Fruit fly (Drosophila melanogaster) whole organism, prepupa: ENCODE results near the gene CG42835.

Experiments used
- CG10631 ChIP-seq: fragments of 200-800 bp; sonication (Bioruptor generic); optimal IDR thresholded peaks from 2 replicates; lab custom pipeline; 2016; ENCODE audit warnings: missing biosample characterization, missing genetic modification characterization
- CG15336 ChIP-seq: fragments of 200-800 bp; sonication (Bioruptor generic); IDR thresholded peaks from 2 replicates; pipeline ENCODE4 v1.3.6; 2022; ENCODE audit warnings: missing biosample characterization, missing genetic modification characterization
- CG1621 ChIP-seq: fragments of 200-800 bp; sonication (Bioruptor generic); optimal IDR thresholded peaks from 3 replicates; lab custom pipeline; 2018; ENCODE audit warnings: missing biosample characterization, mild to moderate bottlenecking, missing genetic modification characterization
- CG16779 ChIP-seq: fragments of 200-800 bp; sonication (Bioruptor generic); optimal IDR thresholded peaks from 3 replicates; lab custom pipeline; 2017; ENCODE audit warnings: missing biosample characterization, mild to moderate bottlenecking, missing genetic modification characterization
- CG3032 ChIP-seq: fragments of 200-800 bp; optimal IDR thresholded peaks from 2 replicates; lab custom pipeline; 2019; ENCODE audit warnings: missing biosample characterization, mild to moderate bottlenecking, missing genetic modification characterization, moderate library complexity
- CG32006 ChIP-seq: fragments of 200-800 bp; sonication (Bioruptor generic); optimal IDR thresholded peaks from 3 replicates; lab custom pipeline; 2017; ENCODE audit warnings: missing biosample characterization, mild to moderate bottlenecking, missing genetic modification characterization
- CG34406 ChIP-seq: fragments of 200-800 bp; sonication (Bioruptor generic); optimal IDR thresholded peaks from 3 replicates; lab custom pipeline; 2016; ENCODE audit warnings: missing biosample characterization, missing genetic modification characterization
- CG3919 ChIP-seq: fragments of 200-800 bp; sonication (Bioruptor generic); optimal IDR thresholded peaks from 3 replicates; lab custom pipeline; 2016; ENCODE audit warnings: missing biosample characterization, missing genetic modification characterization
- CG7368 ChIP-seq: fragments of 200-800 bp; sonication (Bioruptor generic); optimal IDR thresholded peaks from 3 replicates; lab custom pipeline; 2016; ENCODE audit warnings: missing biosample characterization, missing genetic modification characterization
- CG8119 ChIP-seq: fragments of 200-800 bp; sonication (Bioruptor generic); IDR thresholded peaks from 3 replicates; pipeline ENCODE4 v1.3.6; 2022; ENCODE audit warnings: missing biosample characterization, missing genetic modification characterization
- CG8319 ChIP-seq: fragments of 200-800 bp; sonication (Bioruptor generic); optimal IDR thresholded peaks from 3 replicates; lab custom pipeline; 2016; ENCODE audit warnings: missing biosample characterization, missing genetic modification characterization
- CG8632 ChIP-seq: fragments of 200-800 bp; sonication (Bioruptor generic); optimal IDR thresholded peaks from 3 replicates; lab custom pipeline; 2016; ENCODE audit warnings: missing biosample characterization, missing genetic modification characterization
- Eip75B ChIP-seq: fragments of 200-800 bp; sonication (Bioruptor generic); optimal IDR thresholded peaks from 3 replicates; lab custom pipeline; 2016; ENCODE audit warnings: missing biosample characterization, missing genetic modification characterization
- Eip78C ChIP-seq: fragments of 200-800 bp; sonication (Bioruptor generic); peaks from one replicate; lab custom pipeline; 2016; ENCODE audit warnings: missing biosample characterization, missing genetic modification characterization
- Ets21C ChIP-seq: fragments of 200-800 bp; sonication (Bioruptor generic); optimal IDR thresholded peaks from 3 replicates; lab custom pipeline; 2016; ENCODE audit warnings: missing biosample characterization, missing genetic modification characterization
- Ets96B ChIP-seq: fragments of 200-800 bp; optimal IDR thresholded peaks from 2 replicates; lab custom pipeline; 2019; ENCODE audit warnings: missing biosample characterization, mild to moderate bottlenecking, missing genetic modification characterization, moderate library complexity
- Gug ChIP-seq: fragments of 200-800 bp; sonication (Bioruptor generic); IDR thresholded peaks from 2 replicates; pipeline ENCODE4 v1.3.6; 2022; ENCODE audit warnings: missing biosample characterization, missing genetic modification characterization
- Met ChIP-seq: fragments of 200-800 bp; sonication (Bioruptor generic); optimal IDR thresholded peaks from 3 replicates; lab custom pipeline; 2016; ENCODE audit warnings: missing biosample characterization, missing genetic modification characterization
- Sox102F ChIP-seq: fragments of 200-800 bp; sonication (Bioruptor generic); optimal IDR thresholded peaks from 2 replicates; lab custom pipeline; 2016; ENCODE audit warnings: missing biosample characterization, mild to moderate bottlenecking, missing genetic modification characterization
- Sox14 ChIP-seq: fragments of 200-800 bp; sonication (Bioruptor generic); optimal IDR thresholded peaks from 3 replicates; lab custom pipeline; 2016; ENCODE audit warnings: missing biosample characterization, missing genetic modification characterization
- Sox15 ChIP-seq: fragments of 200-800 bp; sonication (Bioruptor generic); optimal IDR thresholded peaks from 3 replicates; lab custom pipeline; 2016; ENCODE audit warnings: missing biosample characterization, missing genetic modification characterization
- achi ChIP-seq: fragments of 200-800 bp; sonication (Bioruptor generic); optimal IDR thresholded peaks from 3 replicates; lab custom pipeline; 2016; ENCODE audit warnings: missing biosample characterization, missing genetic modification characterization
- acj6 ChIP-seq: fragments of 200-800 bp; sonication (Bioruptor generic); optimal IDR thresholded peaks from 3 replicates; lab custom pipeline; 2016; ENCODE audit warnings: missing biosample characterization, missing genetic modification characterization
- dac ChIP-seq: fragments of 200-800 bp; sonication (Bioruptor generic); optimal IDR thresholded peaks from 2 replicates; lab custom pipeline; 2017; ENCODE audit warnings: missing biosample characterization, mild to moderate bottlenecking, missing genetic modification characterization
- dsx ChIP-seq: fragments of 200-800 bp; optimal IDR thresholded peaks from 3 replicates; lab custom pipeline; 2019; ENCODE audit warnings: missing biosample characterization, mild to moderate bottlenecking, missing genetic modification characterization, moderate library complexity; ENCODE audit not compliant: poor library complexity, severe bottlenecking
- fd59A ChIP-seq: fragments of 200-800 bp; sonication (Bioruptor generic); optimal IDR thresholded peaks from 2 replicates; lab custom pipeline; 2017; ENCODE audit warnings: missing biosample characterization, mild to moderate bottlenecking, missing genetic modification characterization, missing genetic modification reagents
- fd85E ChIP-seq: fragments of 200-800 bp; sonication (Bioruptor generic); optimal IDR thresholded peaks from 3 replicates; lab custom pipeline; 2016; ENCODE audit warnings: missing biosample characterization, missing genetic modification characterization
- lz ChIP-seq: fragments of 200-800 bp; sonication (Bioruptor generic); optimal IDR thresholded peaks from 3 replicates; lab custom pipeline; 2016; ENCODE audit warnings: missing biosample characterization, missing genetic modification characterization
- salr ChIP-seq, 2 experiments: fragments of 200-800 bp; sonication (Bioruptor generic); optimal IDR thresholded peaks; 3 replicates each; lab custom pipeline; 2016 to 2018; ENCODE audit warnings: missing biosample characterization in 2 of 2, missing genetic modification characterization in 2 of 2, mild to moderate bottlenecking in 1 of 2
- spab ChIP-seq: fragments of 200-800 bp; sonication (Bioruptor generic); optimal IDR thresholded peaks from 2 replicates; lab custom pipeline; 2017; ENCODE audit warnings: missing biosample characterization, mild to moderate bottlenecking, missing genetic modification characterization, missing genetic modification reagents
- ss ChIP-seq, 2 experiments: fragments of 200-800 bp; sonication (Bioruptor generic); optimal IDR thresholded peaks; 2 replicates in 1 of 2; 3 replicates in 1 of 2; lab custom pipeline; 2017 to 2018; ENCODE audit warnings: mild to moderate bottlenecking in 2 of 2, missing biosample characterization in 2 of 2, missing genetic modification characterization in 2 of 2, moderate library complexity in 1 of 2
- svp ChIP-seq: fragments of 200-800 bp; sonication (Bioruptor generic); peaks from one replicate; lab custom pipeline; 2016; ENCODE audit warnings: missing biosample characterization, missing genetic modification characterization
- topi ChIP-seq: fragments of 200-800 bp; sonication (Bioruptor generic); optimal IDR thresholded peaks from 3 replicates; lab custom pipeline; 2016; ENCODE audit warnings: missing biosample characterization, missing genetic modification characterization

CG42835 gene

DNA sequence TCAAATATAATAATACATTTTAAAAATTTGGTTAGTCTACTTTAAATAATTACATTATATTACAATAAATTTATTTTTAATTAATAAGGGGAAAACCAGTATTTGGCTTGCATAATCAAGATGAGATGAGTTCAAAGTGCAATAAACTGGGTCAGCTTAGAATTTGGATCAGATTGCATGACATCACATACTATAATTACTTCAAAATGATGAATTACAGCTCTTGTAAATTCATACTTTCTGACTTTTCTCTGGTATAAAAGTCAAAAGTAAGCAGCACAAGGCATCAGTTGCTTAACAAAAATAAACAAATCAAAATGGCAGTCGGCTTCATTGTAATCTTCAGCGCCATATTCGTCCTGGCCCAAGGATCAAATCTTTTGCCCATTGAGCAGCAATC is 3.3 kb upstream of the CG42835 start, which contains the start of gene CG33333:
Gene CG33333 (plus strand): TSS at position 301 of the 400 bp plus-strand sequence.
- TF ChIP-seq CG32006 (GFP tag; lab: Kevin White, UChicago) (no peak), CG3919 (no peak), Sox14 (GFP tag; lab: Kevin White, UChicago) (no peak), dsx (GFP tag; lab: Kevin White, UChicago) (no peak)

dm6 chr3R:17418459-17418858 is 2.0 kb upstream of the CG42835 start, which contains the start of gene CG42834:
TSS of gene CG42834 (plus strand) at chr3R:17418759.
- TF ChIP-seq CG3032 (tag; lab: Kevin White, UChicago) (no peak), Ets96B (tag; lab: Kevin White, UChicago) (no peak), fd85E (GFP tag; lab: Kevin White, UChicago) (no peak), Sox14 (GFP tag; lab: Kevin White, UChicago) (no peak), achi (GFP tag; lab: Kevin White, UChicago) (no peak), topi (GFP tag; lab: Kevin White, UChicago) (no peak), CG7368 (GFP tag; lab: Kevin White, UChicago) (no peak), CG8632 (no peak), CG1621 (no peak), acj6 (GFP tag; lab: Kevin White, UChicago) (no peak), spab (GFP tag; lab: Kevin White, UChicago) (no peak), CG3919 (no peak)
- TF ChIP-seq, all 60 proteins: peak for 0

DNA sequence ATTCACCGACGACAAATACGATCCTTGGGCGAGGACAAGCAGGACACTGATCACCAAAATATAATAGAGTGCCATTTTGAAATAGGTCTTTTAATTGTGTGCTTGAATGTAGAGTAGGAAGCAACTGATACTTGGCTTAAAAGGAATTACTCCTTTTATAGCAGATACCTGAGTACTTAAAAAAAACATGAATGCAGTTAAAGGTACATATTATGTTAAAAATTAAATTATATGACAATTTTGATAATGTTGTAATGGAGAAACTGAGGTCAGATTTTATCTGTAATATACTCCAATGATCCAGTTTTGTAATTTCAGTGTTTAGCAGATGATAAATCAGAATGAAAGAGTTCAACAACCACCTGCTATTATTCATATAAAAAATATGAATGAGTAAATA is 1.7 kb downstream of the CG42835 start, which contains the start of gene CG14332:
Gene CG14332 (minus strand): TSS at position 101 of the 400 bp plus-strand sequence.
- TF ChIP-seq Eip75B (no peak), Ets21C (no peak), Sox102F (GFP tag; lab: Kevin White, UChicago) (no peak), CG15336 (GFP tag; lab: Robert Waterston, UW) (no peak), ss (GFP tag; optimal IDR thresholded peaks at IDR 0.05; lab: Kevin White, UChicago) (no peak), CG8119 (no peak), dsx (GFP tag; lab: Kevin White, UChicago) (no peak), lz (GFP tag; lab: Kevin White, UChicago) (no peak), Gug (GFP tag; lab: Robert Waterston, UW) (no peak), CG34406 (GFP tag; lab: Kevin White, UChicago) (no peak), salr (GFP tag; optimal IDR thresholded peaks at IDR 0.05; lab: Kevin White, UChicago) (no peak), CG1621 (no peak), fd85E (GFP tag; lab: Kevin White, UChicago) (no peak), fd59A (no peak)

DNA sequence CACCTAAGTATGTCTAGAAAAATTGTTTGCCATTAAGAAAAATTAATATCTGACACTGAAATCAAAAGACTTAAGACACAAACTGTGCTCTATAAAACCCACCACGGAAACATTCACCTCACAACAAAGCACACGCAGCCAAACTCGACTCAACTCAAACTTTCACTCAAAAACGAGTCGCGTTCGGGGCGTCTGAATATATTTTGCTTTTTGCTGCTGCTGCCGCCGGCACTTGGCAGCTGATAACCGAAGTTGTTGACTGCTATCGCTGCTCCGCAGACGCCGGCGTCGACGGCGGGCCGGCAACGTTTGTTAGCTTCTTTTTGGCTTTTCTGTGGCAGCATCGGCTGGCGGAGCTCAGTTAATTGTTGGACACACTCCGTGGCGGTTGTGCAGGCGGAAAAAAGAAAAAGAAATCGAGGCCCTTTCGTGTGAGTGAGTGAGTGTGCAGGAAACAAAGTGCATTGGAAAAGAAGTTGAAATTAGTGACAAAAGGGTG is 5.0 kb downstream of the CG42835 start, which contains the start of gene cysu:
Gene cysu (plus strand): TSS at position 352 of the 499 bp plus-strand sequence.
- TF ChIP-seq CG8632 (no peak), Met (GFP tag; lab: Kevin White, UChicago) (no peak), Sox15 (GFP tag; lab: Kevin White, UChicago) (no peak), dac (GFP tag; lab: Kevin White, UChicago) (no peak), Eip78C (GFP tag; lab: Kevin White, UChicago) (no peak), CG8119 (0 out of 3 replicates have a peak, but pooled peaks have one; percentile 19), CG8319 (GFP tag; lab: Kevin White, UChicago) (no peak), CG16779 (tag; lab: Kevin White, UChicago) (no peak), CG10631 (GFP tag; lab: Kevin White, UChicago) (no peak), salr (GFP tag; optimal IDR thresholded peaks at IDR 0.05; lab: Kevin White, UChicago) (no peak), CG15336 (GFP tag; lab: Robert Waterston, UW) (no peak), lz (GFP tag; lab: Kevin White, UChicago) (no peak), svp (GFP tag; lab: Kevin White, UChicago) (peak; percentile 35)
